Worm (Caenorhabditis elegans) whole organism, late embryonic: ENCODE measurements around the gene ergi-1.

ENCODE experiments used
- ama-1 ChIP-seq: fragments of 150-350 bp; optimal IDR thresholded peaks from 2 replicates; lab custom pipeline; 2014
- ceh-34 ChIP-seq: sonication (generic microtip); optimal IDR thresholded peaks from 2 replicates; lab custom pipeline; 2016; ENCODE audit warnings: mild to moderate bottlenecking, missing genetic modification characterization, missing compliant biosample characterization
- dmd-4 ChIP-seq: sonication (generic microtip); optimal IDR thresholded peaks from 2 replicates; lab custom pipeline; 2016; ENCODE audit warnings: borderline replicate concordance, missing genetic modification characterization, missing compliant biosample characterization
- madf-2 ChIP-seq: sonication (generic microtip); optimal IDR thresholded peaks from 2 replicates; lab custom pipeline; 2017; ENCODE audit warnings: missing genetic modification characterization, missing compliant biosample characterization
- pag-3 ChIP-seq: sonication (generic microtip); optimal IDR thresholded peaks from 2 replicates; lab custom pipeline; 2016; ENCODE audit warnings: missing compliant biosample characterization, missing genetic modification characterization, borderline replicate concordance
- pqm-1 ChIP-seq: sonication (generic microtip); optimal IDR thresholded peaks from 2 replicates; lab custom pipeline; 2016; ENCODE audit warnings: missing genetic modification characterization, missing compliant biosample characterization

ce11 chrX:2046124-2046722 is 11.2 kb upstream of the ergi-1 start, which contains the start of gene igcm-4:
- no peak for TF ChIP-seq ceh-34 (tag; lab: Kevin White, UChicago)
- TF ChIP-seq ama-1 (lab: Kevin White, UChicago): no peak
- no peak for TF ChIP-seq dmd-4
- TF ChIP-seq pqm-1 (tag; lab: Kevin White, UChicago): no peak
- TF ChIP-seq pag-3 (tag; lab: Kevin White, UChicago): no peak
- no peak for TF ChIP-seq madf-2 (tag; lab: Kevin White, UChicago)
